Fruit fly (Drosophila melanogaster) whole organism, pupa: ENCODE results near the gene simj.

Source experiments
- CG10348 ChIP-seq: fragments of 200-800 bp; sonication (Bioruptor generic); IDR thresholded peaks from 2 replicates; pipeline ENCODE4 v1.3.6; 2022; ENCODE audit warnings: missing biosample characterization, missing genetic modification characterization
- CG12605 ChIP-seq: fragments of 200-800 bp; sonication (Bioruptor generic); IDR thresholded peaks from 2 replicates; pipeline ENCODE4 v1.3.6; 2022; ENCODE audit warnings: missing biosample characterization, missing genetic modification characterization
- CG13204 ChIP-seq: fragments of 200-800 bp; sonication (Bioruptor generic); optimal IDR thresholded peaks from 2 replicates; lab custom pipeline; 2018; ENCODE audit warnings: missing biosample characterization, mild to moderate bottlenecking, missing genetic modification characterization, moderate library complexity
- CG14655 ChIP-seq: fragments of 200-800 bp; sonication (Bioruptor generic); optimal IDR thresholded peaks from 3 replicates; lab custom pipeline; 2017; ENCODE audit warnings: mild to moderate bottlenecking, missing biosample characterization, missing genetic modification reagents, missing genetic modification characterization
- CG15710 ChIP-seq: fragments of 200-800 bp; sonication (Bioruptor generic); optimal IDR thresholded peaks from 2 replicates; lab custom pipeline; 2018; ENCODE audit warnings: missing biosample characterization, mild to moderate bottlenecking, missing genetic modification characterization, moderate library complexity
- CG17806 ChIP-seq: fragments of 200-800 bp; sonication (Bioruptor generic); optimal IDR thresholded peaks from 2 replicates; lab custom pipeline; 2018; ENCODE audit warnings: missing biosample characterization, mild to moderate bottlenecking, missing genetic modification characterization, moderate library complexity
- CG32121 ChIP-seq: fragments of 200-800 bp; sonication (Bioruptor generic); IDR thresholded peaks from 2 replicates; pipeline ENCODE4 v1.3.6; 2022; ENCODE audit warnings: missing biosample characterization, missing genetic modification characterization
- CG34367 ChIP-seq: fragments of 200-800 bp; sonication (Bioruptor generic); optimal IDR thresholded peaks from 2 replicates; lab custom pipeline; 2018; ENCODE audit warnings: missing biosample characterization, mild to moderate bottlenecking, missing genetic modification characterization
- CG4496 ChIP-seq: fragments of 200-800 bp; sonication (Bioruptor generic); IDR thresholded peaks from 3 replicates; pipeline ENCODE4 v1.3.6; 2022; ENCODE audit warnings: missing biosample characterization, missing genetic modification characterization
- CG8159 ChIP-seq: fragments of 200-800 bp; sonication (Bioruptor generic); optimal IDR thresholded peaks from 3 replicates; lab custom pipeline; 2018; ENCODE audit warnings: missing biosample characterization, mild to moderate bottlenecking, missing genetic modification characterization, moderate library complexity
- CG8301 ChIP-seq: fragments of 200-800 bp; sonication (Bioruptor generic); optimal IDR thresholded peaks from 2 replicates; lab custom pipeline; 2018; ENCODE audit warnings: missing biosample characterization, mild to moderate bottlenecking, missing genetic modification characterization
- CG9948 ChIP-seq: fragments of 200-800 bp; sonication (Bioruptor generic); optimal IDR thresholded peaks from 2 replicates; lab custom pipeline; 2018; ENCODE audit warnings: missing biosample characterization, mild to moderate bottlenecking, missing genetic modification characterization, moderate library complexity
- D1 ChIP-seq: fragments of 200-800 bp; sonication (Bioruptor generic); optimal IDR thresholded peaks from 2 replicates; lab custom pipeline; 2018; ENCODE audit warnings: missing biosample characterization, mild to moderate bottlenecking, missing genetic modification characterization, moderate library complexity
- EcR ChIP-seq: fragments of 200-800 bp; sonication (Bioruptor generic); optimal IDR thresholded peaks from 3 replicates; lab custom pipeline; 2019; ENCODE audit warnings: missing biosample characterization, missing genetic modification characterization, mild to moderate bottlenecking, moderate library complexity, missing genetic modification reagents
- Ets98B ChIP-seq: fragments of 200-800 bp; sonication (Bioruptor generic); IDR thresholded peaks from 2 replicates; pipeline ENCODE4 v1.3.6; 2022; ENCODE audit warnings: missing biosample characterization, missing genetic modification characterization
- Pif1A ChIP-seq: fragments of 200-800 bp; sonication (Bioruptor generic); optimal IDR thresholded peaks from 3 replicates; lab custom pipeline; 2016; ENCODE audit warnings: missing biosample characterization, missing genetic modification characterization
- Pif1B ChIP-seq: fragments of 200-800 bp; sonication (Bioruptor generic); optimal IDR thresholded peaks from 3 replicates; lab custom pipeline; 2016; ENCODE audit warnings: missing biosample characterization, missing genetic modification characterization
- Snoo ChIP-seq: fragments of 200-800 bp; sonication (Bioruptor generic); optimal IDR thresholded peaks from 3 replicates; lab custom pipeline; 2017; ENCODE audit warnings: missing biosample characterization, mild to moderate bottlenecking, missing genetic modification characterization, inconsistent platforms
- fd96Ca ChIP-seq: fragments of 200-800 bp; sonication (Bioruptor generic); IDR thresholded peaks from 3 replicates; pipeline ENCODE4 v1.3.6; 2022; ENCODE audit warnings: missing biosample characterization, missing genetic modification characterization
- gl ChIP-seq: fragments of 200-800 bp; sonication (Bioruptor generic); optimal IDR thresholded peaks from 2 replicates; lab custom pipeline; 2018; ENCODE audit warnings: missing biosample characterization, mild to moderate bottlenecking, missing genetic modification characterization
- rn ChIP-seq: fragments of 200-800 bp; sonication (Bioruptor generic); IDR thresholded peaks from 2 replicates; pipeline ENCODE4 v1.3.6; 2022; ENCODE audit warnings: missing biosample characterization, missing genetic modification characterization

Gene simj

dm6 chr3L:10683899-10684340 lies 19.4 kb downstream of the simj start:
- TF ChIP-seq CG17806 (tag; lab: Kevin White, UChicago) = peak; percentile 71
- peak; percentile 86 for TF ChIP-seq fd96Ca
- peak; percentile 68 for TF ChIP-seq CG9948 (tag; lab: Kevin White, UChicago)
- peak; percentile 85 for TF ChIP-seq Pif1A (GFP tag; lab: Kevin White, UChicago)
- peak; percentile 51 for TF ChIP-seq CG12605 (GFP tag; lab: Robert Waterston, UW)
- TF ChIP-seq CG32121 = peak; percentile 82
- peak; percentile 78 for TF ChIP-seq Ets98B (GFP tag; lab: Robert Waterston, UW)
- TF ChIP-seq Pif1B (GFP tag; lab: Kevin White, UChicago) = peak; percentile 64
- TF ChIP-seq D1 = peak; percentile 46
- no peak for TF ChIP-seq EcR (GFP tag; lab: Kevin White, UChicago)
- TF ChIP-seq CG8301 = peak; percentile 87
- TF ChIP-seq CG14655 (GFP tag; lab: Kevin White, UChicago) = no peak
- peak; percentile 68 for TF ChIP-seq CG8159 (tag; lab: Kevin White, UChicago)
- TF ChIP-seq CG10348 (GFP tag; lab: Robert Waterston, UW) = peak; percentile 73
- TF ChIP-seq CG34367 = no peak
- peak; percentile 47 for TF ChIP-seq CG15710 (tag; lab: Kevin White, UChicago)
- TF ChIP-seq CG13204 (GFP tag; lab: Kevin White, UChicago) = no peak
- TF ChIP-seq Snoo (tag; lab: Kevin White, UChicago) = peak; percentile 21
- TF ChIP-seq CG4496 (GFP tag; lab: Robert Waterston, UW) = peak; percentile 86
- peak; percentile 74 for TF ChIP-seq rn (GFP tag; lab: Robert Waterston, UW)
- no peak for TF ChIP-seq gl (tag; lab: Kevin White, UChicago)
- TF ChIP-seq, all 21 proteins: peak for 16

dm6 chr3L:10684492-10684891 lies 20.0 kb downstream of the simj start:
- TF ChIP-seq CG15710 (tag; lab: Kevin White, UChicago) (no peak), rn (GFP tag; lab: Robert Waterston, UW) (no peak), Ets98B (GFP tag; lab: Robert Waterston, UW) (no peak), Pif1A (GFP tag; lab: Kevin White, UChicago) (no peak), CG9948 (tag; lab: Kevin White, UChicago) (no peak), CG8159 (tag; lab: Kevin White, UChicago) (no peak)

dm6 chr3L:10686625-10687024 lies 22.1 kb downstream of the simj start:
- TF ChIP-seq CG12605 (GFP tag; lab: Robert Waterston, UW) (no peak), Snoo (tag; lab: Kevin White, UChicago) (no peak), gl (tag; lab: Kevin White, UChicago) (no peak), CG8301 (no peak), CG10348 (GFP tag; lab: Robert Waterston, UW) (no peak), CG15710 (tag; lab: Kevin White, UChicago) (no peak), Pif1B (GFP tag; lab: Kevin White, UChicago) (no peak), CG8159 (tag; lab: Kevin White, UChicago) (no peak), CG9948 (tag; lab: Kevin White, UChicago) (no peak), rn (GFP tag; lab: Robert Waterston, UW) (no peak), CG4496 (GFP tag; lab: Robert Waterston, UW) (no peak), EcR (GFP tag; lab: Kevin White, UChicago) (no peak), CG34367 (no peak), CG32121 (no peak), Ets98B (GFP tag; lab: Robert Waterston, UW) (no peak), D1 (no peak), CG14655 (GFP tag; lab: Kevin White, UChicago) (no peak)

- TF ChIP-seq CG32121 = peak; percentile 51
- TF ChIP-seq CG12605 (GFP tag; lab: Robert Waterston, UW) = 0 out of 2 replicates have a peak, but pooled peaks have one; percentile 20
- no peak for TF ChIP-seq CG8301
- no peak for TF ChIP-seq CG9948 (tag; lab: Kevin White, UChicago)
- peak; percentile 45; the same call in 1 of the 3 replicates for TF ChIP-seq CG4496 (GFP tag; lab: Robert Waterston, UW)
- peak; percentile 27 for TF ChIP-seq Ets98B (GFP tag; lab: Robert Waterston, UW)
- peak; percentile 71 for TF ChIP-seq D1
- TF ChIP-seq, all 21 proteins: peak for 5
Measured at dm6 chr3L:10690904-10691408, 26.4 kb downstream of the simj start, which contains the start of gene CG11811. Gene CG11811, plus strand, starts transcription at chr3L:10691024.

dm6 chr3L:10692459-10693217 lies 28.1 kb downstream of the simj start, which contains the start of gene CG33493:
Gene CG33493, minus strand, starts transcription at chr3L:10693167.
- no peak for TF ChIP-seq CG17806 (tag; lab: Kevin White, UChicago)
- TF ChIP-seq CG34367 = no peak
- no peak for TF ChIP-seq Pif1B (GFP tag; lab: Kevin White, UChicago)
- no peak for TF ChIP-seq CG32121
- TF ChIP-seq CG4496 (GFP tag; lab: Robert Waterston, UW) = no peak
- no peak for TF ChIP-seq CG14655 (GFP tag; lab: Kevin White, UChicago)
- no peak for TF ChIP-seq Pif1A (GFP tag; lab: Kevin White, UChicago)
- TF ChIP-seq CG12605 (GFP tag; lab: Robert Waterston, UW) = no peak
- no peak for TF ChIP-seq rn (GFP tag; lab: Robert Waterston, UW)
- TF ChIP-seq Ets98B (GFP tag; lab: Robert Waterston, UW) = no peak
- TF ChIP-seq CG15710 (tag; lab: Kevin White, UChicago) = no peak
- no peak for TF ChIP-seq CG13204 (GFP tag; lab: Kevin White, UChicago)
